Worm (Caenorhabditis elegans) whole organism, early embryonic: Measurements from ENCODE around the gene K09F6.6.
"Not testable (repeated sequence)": the region's sequence is repeated elsewhere in the genome, so short reads cannot be mapped to it uniquely, and the experiment has no call there.

Experiments used
- B0310.2 ChIP-seq: sonication (generic microtip); optimal IDR thresholded peaks from 2 replicates; lab custom pipeline; 2016; ENCODE audit warnings: mild to moderate bottlenecking, missing genetic modification characterization, missing compliant biosample characterization
- F13C5.2 ChIP-seq: sonication (generic microtip); optimal IDR thresholded peaks from 2 replicates; lab custom pipeline; 2017; ENCODE audit warnings: mild to moderate bottlenecking, missing genetic modification characterization, inconsistent platforms, missing compliant biosample characterization
- aly-1 ChIP-seq: sonication (generic microtip); optimal IDR thresholded peaks from 2 replicates; lab custom pipeline; 2016; ENCODE audit warnings: missing genetic modification characterization, missing compliant biosample characterization
- ama-1 ChIP-seq: fragments of 150-350 bp; optimal IDR thresholded peaks from 2 replicates; lab custom pipeline; 2014
- ceh-13 ChIP-seq: fragments of 200-800 bp; sonication (Bioruptor generic); optimal IDR thresholded peaks from 2 replicates; lab custom pipeline; 2018; ENCODE audit warnings: mild to moderate bottlenecking, missing genetic modification characterization, missing compliant biosample characterization
- ceh-36 ChIP-seq: sonication (generic microtip); optimal IDR thresholded peaks from 2 replicates; lab custom pipeline; 2016; ENCODE audit warnings: missing genetic modification characterization, inconsistent platforms, missing compliant biosample characterization
- ets-7 ChIP-seq: sonication (generic microtip); optimal IDR thresholded peaks from 2 replicates; lab custom pipeline; 2016; ENCODE audit warnings: missing genotype, missing genetic modification characterization, missing compliant biosample characterization
- flt-1 ChIP-seq: fragments of 200-800 bp; sonication (Bioruptor generic); IDR thresholded peaks from 2 replicates; pipeline ENCODE4 v1.3.6; 2022; ENCODE audit warnings: missing genetic modification characterization, missing compliant biosample characterization
- hmbx-1 ChIP-seq: sonication (generic microtip); optimal IDR thresholded peaks from 2 replicates; lab custom pipeline; 2016; ENCODE audit warnings: mild to moderate bottlenecking, missing genetic modification characterization, missing compliant biosample characterization
- hmg-4 ChIP-seq: fragments of 200-800 bp; sonication (Bioruptor generic); optimal IDR thresholded peaks from 2 replicates; lab custom pipeline; 2018; ENCODE audit warnings: mild to moderate bottlenecking, missing genetic modification characterization, missing compliant biosample characterization
- hnd-1 ChIP-seq: sonication (generic microtip); optimal IDR thresholded peaks from 2 replicates; lab custom pipeline; 2016; ENCODE audit warnings: missing genetic modification characterization, missing compliant biosample characterization
- pes-1 ChIP-seq: fragments of 200-800 bp; sonication (Bioruptor generic); IDR thresholded peaks from 2 replicates; pipeline ENCODE4 v1.3.6; 2022; ENCODE audit warnings: missing genetic modification reagents, missing genetic modification characterization, missing compliant biosample characterization
- scrt-1 ChIP-seq: fragments of 200-800 bp; sonication (Bioruptor generic); IDR thresholded peaks from 2 replicates; pipeline ENCODE4 v1.3.6; 2022; ENCODE audit warnings: missing genetic modification characterization, missing compliant biosample characterization
- sea-1 ChIP-seq: fragments of 200-800 bp; sonication (Bioruptor generic); conservative IDR thresholded peaks from 2 replicates; pipeline ENCODE4 v1.3.6; 2022; ENCODE audit warnings: missing genetic modification characterization, missing compliant biosample characterization
- tbx-11 ChIP-seq: fragments of 200-800 bp; sonication (Bioruptor generic); IDR thresholded peaks from 2 replicates; pipeline ENCODE4 v1.3.6; 2022; ENCODE audit warnings: missing genetic modification characterization, missing compliant biosample characterization
- tbx-37 ChIP-seq: fragments of 200-800 bp; sonication (Bioruptor generic); conservative IDR thresholded peaks from 2 replicates; pipeline ENCODE4 v1.3.6; 2022; ENCODE audit warnings: missing genetic modification reagents, missing genetic modification characterization, missing compliant biosample characterization
- tra-4 ChIP-seq: sonication (generic microtip); optimal IDR thresholded peaks from 2 replicates; lab custom pipeline; 2017; ENCODE audit warnings: missing genetic modification characterization, missing compliant biosample characterization

The K09F6.6 gene

ce11 chrII:2254861-2255260, 24.2 kb downstream of the K09F6.6 start, which contains the start of gene K09F6.3:
TSS of gene K09F6.3 (plus strand) at chrII:2255161.
- not testable (repeated sequence) for TF ChIP-seq hmg-4; ceh-13 (GFP tag; lab: Kevin White, UChicago); tbx-37 (GFP tag; lab: Robert Waterston, UW)

- no peak for TF ChIP-seq ama-1 (lab: Kevin White, UChicago)
- no peak for TF ChIP-seq F13C5.2 (tag; lab: Kevin White, UChicago)
- TF ChIP-seq tbx-11 (GFP tag; lab: Robert Waterston, UW) = no peak
- TF ChIP-seq flt-1 = no peak
- TF ChIP-seq hmbx-1 (tag; lab: Kevin White, UChicago) = no peak
- no peak for TF ChIP-seq ceh-13 (GFP tag; lab: Kevin White, UChicago)
- no peak for TF ChIP-seq tbx-37 (GFP tag; lab: Robert Waterston, UW)
- TF ChIP-seq pes-1 (GFP tag; lab: Robert Waterston, UW) = no peak
- no peak for TF ChIP-seq hmg-4
- no peak for TF ChIP-seq sea-1 (GFP tag; lab: Robert Waterston, UW)
Measured at ce11 chrII:2253676-2254075, 25.4 kb downstream of the K09F6.6 start.

ce11 chrII:2251617-2252016, 27.5 kb downstream of the K09F6.6 start:
- TF ChIP-seq ceh-36 (tag; lab: Kevin White, UChicago) (no peak), tbx-37 (GFP tag; lab: Robert Waterston, UW) (no peak), tbx-11 (GFP tag; lab: Robert Waterston, UW) (no peak), flt-1 (no peak), hmbx-1 (tag; lab: Kevin White, UChicago) (no peak), F13C5.2 (tag; lab: Kevin White, UChicago) (no peak), sea-1 (GFP tag; lab: Robert Waterston, UW) (no peak), aly-1 (no peak), pes-1 (GFP tag; lab: Robert Waterston, UW) (no peak), scrt-1 (GFP tag; lab: Robert Waterston, UW) (no peak), ets-7 (no peak), B0310.2 (no peak), ceh-13 (GFP tag; lab: Kevin White, UChicago) (no peak), tra-4 (tag; lab: Kevin White, UChicago) (no peak), ama-1 (lab: Kevin White, UChicago) (no peak), hmg-4 (no peak), hnd-1 (tag; lab: Kevin White, UChicago) (no peak)

- TF ChIP-seq B0310.2 = no peak
- no peak for TF ChIP-seq tbx-11 (GFP tag; lab: Robert Waterston, UW)
- no peak for TF ChIP-seq sea-1 (GFP tag; lab: Robert Waterston, UW)
- no peak for TF ChIP-seq hnd-1 (tag; lab: Kevin White, UChicago)
- no peak for TF ChIP-seq ets-7
Measured at ce11 chrII:2243342-2243741, 35.8 kb downstream of the K09F6.6 start, which contains the start of gene F54A3.2. TSS of gene F54A3.2 (plus strand) at chrII:2243642.

ce11 chrII:2236352-2236751, 42.8 kb downstream of the K09F6.6 start:
- TF ChIP-seq ceh-36 (tag; lab: Kevin White, UChicago) = no peak
- TF ChIP-seq flt-1 = no peak
- TF ChIP-seq hnd-1 (tag; lab: Kevin White, UChicago) = no peak
- no peak for TF ChIP-seq B0310.2
- no peak for TF ChIP-seq scrt-1 (GFP tag; lab: Robert Waterston, UW)
- TF ChIP-seq sea-1 (GFP tag; lab: Robert Waterston, UW) = no peak
- TF ChIP-seq F13C5.2 (tag; lab: Kevin White, UChicago) = no peak
- TF ChIP-seq aly-1 = no peak

ce11 chrII:2233240-2233639, 45.9 kb downstream of the K09F6.6 start, which contains the start of gene cct-3:
TSS of gene cct-3 (plus strand) at chrII:2233540.
- no peak for TF ChIP-seq hmg-4

ce11 chrII:2232429-2232828, 46.7 kb downstream of the K09F6.6 start, which contains the start of gene F54A3.6:
TSS of gene F54A3.6 (minus strand) at chrII:2232470.
- TF ChIP-seq scrt-1 (GFP tag; lab: Robert Waterston, UW); aly-1; hmbx-1 (tag; lab: Kevin White, UChicago): not testable (repeated sequence)

- TF ChIP-seq ceh-36 (tag; lab: Kevin White, UChicago) = no peak
- no peak for TF ChIP-seq tbx-11 (GFP tag; lab: Robert Waterston, UW)
Measured at ce11 chrII:2230368-2230767, 48.7 kb downstream of the K09F6.6 start.
